Fruit fly (Drosophila melanogaster): Measurements from ENCODE around the gene CG15478.

DNA sequence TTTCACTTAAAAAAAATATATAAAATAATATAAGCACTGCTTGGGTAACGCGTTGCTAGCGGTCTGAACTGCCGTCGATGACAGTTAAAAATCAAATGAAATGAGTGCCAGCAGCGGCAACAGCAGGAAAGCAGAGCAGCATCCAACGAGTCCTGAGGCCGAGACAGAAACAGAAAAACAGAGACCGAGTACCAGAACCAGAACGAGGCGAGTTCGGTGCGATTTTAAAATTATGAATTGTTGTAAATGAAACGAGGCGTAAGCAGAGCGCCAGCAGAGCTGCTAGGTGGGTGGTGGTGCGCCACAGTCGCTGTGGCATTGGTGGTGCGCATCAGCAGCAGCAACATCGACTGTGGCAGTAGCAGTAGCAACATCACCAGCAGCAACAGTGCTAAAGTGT is at the start of gene CG15478:
- TF ChIP-seq Dif (GFP tag; optimal IDR thresholded peaks at IDR 0.05; ENCODE audit: partially characterized antibody): no peak
- no peak for TF ChIP-seq Mio (GFP tag; optimal IDR thresholded peaks at IDR 0.05)
- no peak for TF ChIP-seq dsf (GFP tag; optimal IDR thresholded peaks at IDR 0.05; ENCODE audit: borderline replicate concordance)
- no peak for TF ChIP-seq h (GFP tag; optimal IDR thresholded peaks at IDR 0.05)
- no peak for TF ChIP-seq Jra (GFP tag; optimal IDR thresholded peaks at IDR 0.05)
